Fruit fly (Drosophila melanogaster) whole organism, embryonic: ENCODE results near the gene RpS17.

Experiments used
- CG10274 ChIP-seq: fragments of 200-800 bp; sonication (Bioruptor generic); optimal IDR thresholded peaks from 3 replicates; lab custom pipeline; 2017; ENCODE audit warnings: missing biosample characterization, mild to moderate bottlenecking, missing genetic modification characterization
- CG10959 ChIP-seq: fragments of 200-800 bp; sonication (Bioruptor generic); IDR thresholded peaks from 2 replicates; pipeline ENCODE4 v1.3.6; 2022; ENCODE audit warnings: missing biosample characterization, missing genetic modification characterization
- CG11504 ChIP-seq: fragments of 200-800 bp; sonication (Bioruptor generic); optimal IDR thresholded peaks from 3 replicates; lab custom pipeline; 2019; ENCODE audit warnings: missing biosample characterization, mild to moderate bottlenecking, missing genetic modification characterization, moderate library complexity
- CG11695 ChIP-seq: fragments of 200-800 bp; sonication (Bioruptor generic); IDR thresholded peaks from 3 replicates; pipeline ENCODE4 v1.3.6; 2022; ENCODE audit warnings: missing biosample characterization, missing genetic modification characterization
- CG14441 ChIP-seq: fragments of 200-800 bp; sonication (Bioruptor generic); IDR thresholded peaks from 2 replicates; pipeline ENCODE4 v1.3.6; 2022; ENCODE audit warnings: missing biosample characterization, missing genetic modification characterization
- CG1529 ChIP-seq: fragments of 200-800 bp; sonication (Bioruptor generic); optimal IDR thresholded peaks from 3 replicates; lab custom pipeline; 2018; ENCODE audit warnings: missing biosample characterization, missing genetic modification characterization
- CG1603 ChIP-seq: fragments of 200-800 bp; sonication (Bioruptor generic); optimal IDR thresholded peaks from 2 replicates; lab custom pipeline; 2019; ENCODE audit warnings: missing biosample characterization, mild to moderate bottlenecking, missing genetic modification characterization, moderate library complexity
- CG16863 ChIP-seq: fragments of 200-800 bp; sonication (Bioruptor generic); optimal IDR thresholded peaks from 3 replicates; lab custom pipeline; 2016; ENCODE audit warnings: missing biosample characterization, missing genetic modification characterization
- CG17802 ChIP-seq: fragments of 200-800 bp; sonication (Bioruptor generic); optimal IDR thresholded peaks from 2 replicates; lab custom pipeline; 2018; ENCODE audit warnings: missing biosample characterization, mild to moderate bottlenecking, missing genetic modification characterization, moderate library complexity
- CG18476 ChIP-seq: fragments of 200-800 bp; sonication (Bioruptor generic); optimal IDR thresholded peaks from 2 replicates; lab custom pipeline; 2016; ENCODE audit warnings: missing biosample characterization, mild to moderate bottlenecking, missing genetic modification characterization
- CG31224 ChIP-seq: fragments of 200-800 bp; sonication (Bioruptor generic); IDR thresholded peaks from 2 replicates; pipeline ENCODE4 v1.3.6; 2022; ENCODE audit warnings: missing biosample characterization, missing genetic modification characterization
- CG4328 ChIP-seq: fragments of 200-800 bp; sonication (Bioruptor generic); optimal IDR thresholded peaks from 3 replicates; lab custom pipeline; 2017; ENCODE audit warnings: missing biosample characterization, missing genetic modification reagents, missing genetic modification characterization
- CG4707 ChIP-seq: fragments of 200-800 bp; sonication (Bioruptor generic); optimal IDR thresholded peaks from 2 replicates; lab custom pipeline; 2018; ENCODE audit warnings: missing biosample characterization, mild to moderate bottlenecking, missing genetic modification characterization, moderate library complexity
- CG6813 ChIP-seq: fragments of 200-800 bp; sonication (Bioruptor generic); optimal IDR thresholded peaks from 2 replicates; lab custom pipeline; 2017; ENCODE audit warnings: missing biosample characterization, missing genetic modification characterization, mild to moderate bottlenecking, moderate library complexity, missing genetic modification reagents
- CG7357 ChIP-seq: fragments of 200-800 bp; sonication (Bioruptor generic); IDR thresholded peaks from 3 replicates; pipeline ENCODE4 v1.3.6; 2022; ENCODE audit warnings: missing biosample characterization, missing genetic modification characterization
- CG7786 ChIP-seq: fragments of 200-800 bp; sonication (Bioruptor generic); optimal IDR thresholded peaks from 2 replicates; lab custom pipeline; 2016; ENCODE audit warnings: missing biosample characterization, missing genetic modification characterization
- CG7928 ChIP-seq: fragments of 200-800 bp; sonication (Bioruptor generic); optimal IDR thresholded peaks from 2 replicates; lab custom pipeline; 2017; ENCODE audit warnings: missing biosample characterization, mild to moderate bottlenecking, missing genetic modification characterization
- CG8089 ChIP-seq: fragments of 200-800 bp; sonication (Bioruptor generic); optimal IDR thresholded peaks from 3 replicates; lab custom pipeline; 2016; ENCODE audit warnings: missing biosample characterization, missing genetic modification characterization
- CG9727 ChIP-seq: fragments of 200-800 bp; sonication (Bioruptor generic); optimal IDR thresholded peaks from 3 replicates; lab custom pipeline; 2017; ENCODE audit warnings: missing biosample characterization, mild to moderate bottlenecking, missing genetic modification characterization
- Camta ChIP-seq: fragments of 200-800 bp; sonication (Bioruptor generic); optimal IDR thresholded peaks from 2 replicates; lab custom pipeline; 2016; ENCODE audit warnings: missing biosample characterization, missing genetic modification characterization
- ERR ChIP-seq: fragments of 200-800 bp; sonication (Bioruptor generic); optimal IDR thresholded peaks from 2 replicates; lab custom pipeline; 2016; ENCODE audit warnings: missing biosample characterization, missing genetic modification characterization
- Elba2 ChIP-seq: fragments of 200-800 bp; sonication (Bioruptor generic); optimal IDR thresholded peaks from 3 replicates; lab custom pipeline; 2016; ENCODE audit warnings: missing biosample characterization, missing genetic modification characterization
- Fer2 ChIP-seq: fragments of 200-800 bp; sonication (Bioruptor generic); optimal IDR thresholded peaks from 2 replicates; lab custom pipeline; 2018; ENCODE audit warnings: missing biosample characterization, mild to moderate bottlenecking, missing genetic modification characterization, moderate library complexity
- HLHmδ ChIP-seq: fragments of 200-800 bp; sonication (Bioruptor generic); optimal IDR thresholded peaks from 2 replicates; lab custom pipeline; 2018; ENCODE audit warnings: missing biosample characterization, mild to moderate bottlenecking, missing genetic modification characterization, moderate library complexity
- Hsf ChIP-seq: fragments of 200-800 bp; sonication (Bioruptor generic); optimal IDR thresholded peaks from 3 replicates; lab custom pipeline; 2016; ENCODE audit warnings: missing biosample characterization, missing genetic modification characterization
- Max ChIP-seq: fragments of 200-800 bp; sonication (Bioruptor generic); optimal IDR thresholded peaks from 2 replicates; lab custom pipeline; 2016; ENCODE audit warnings: missing biosample characterization, mild to moderate bottlenecking, missing genetic modification characterization
- Nf-YC ChIP-seq: fragments of 200-800 bp; optimal IDR thresholded peaks from 3 replicates; lab custom pipeline; 2019; ENCODE audit warnings: missing biosample characterization, mild to moderate bottlenecking, missing genetic modification characterization, moderate library complexity
- PHDP ChIP-seq: fragments of 200-800 bp; sonication (Bioruptor generic); optimal IDR thresholded peaks from 3 replicates; lab custom pipeline; 2018; ENCODE audit warnings: missing biosample characterization, mild to moderate bottlenecking, missing genetic modification characterization, moderate library complexity
- Rx ChIP-seq: fragments of 200-800 bp; sonication (Bioruptor generic); IDR thresholded peaks from 2 replicates; pipeline ENCODE4 v1.3.6; 2022; ENCODE audit warnings: missing biosample characterization, missing genetic modification characterization
- Scr ChIP-seq: fragments of 200-800 bp; sonication (Bioruptor generic); IDR thresholded peaks from 2 replicates; pipeline ENCODE4 v1.3.6; 2022; ENCODE audit warnings: missing biosample characterization, missing genetic modification characterization; ENCODE audit not compliant: partially characterized antibody
- caup ChIP-seq: fragments of 200-800 bp; sonication (Bioruptor generic); optimal IDR thresholded peaks from 3 replicates; lab custom pipeline; 2017; ENCODE audit warnings: missing biosample characterization, mild to moderate bottlenecking, missing genetic modification characterization, moderate library complexity; ENCODE audit not compliant: severe bottlenecking
- corto ChIP-seq: fragments of 200-800 bp; sonication (Bioruptor generic); optimal IDR thresholded peaks from 2 replicates; lab custom pipeline; 2016; ENCODE audit warnings: missing biosample characterization, mild to moderate bottlenecking, missing genetic modification characterization, moderate library complexity
- danr ChIP-seq: fragments of 200-800 bp; sonication (Bioruptor generic); IDR thresholded peaks from 2 replicates; pipeline ENCODE4 v1.3.6; 2022; ENCODE audit warnings: missing biosample characterization, missing genetic modification characterization
- exex ChIP-seq: fragments of 200-800 bp; sonication (Bioruptor generic); optimal IDR thresholded peaks from 4 replicates; lab custom pipeline; 2018; ENCODE audit warnings: missing biosample characterization, mild to moderate bottlenecking, missing genetic modification characterization, moderate library complexity
- eyg ChIP-seq: fragments of 200-800 bp; sonication (Bioruptor generic); optimal IDR thresholded peaks from 3 replicates; lab custom pipeline; 2016; ENCODE audit warnings: missing biosample characterization, missing genetic modification characterization
- ftz-f1 ChIP-seq: fragments of 200-800 bp; sonication (Bioruptor generic); optimal IDR thresholded peaks from 2 replicates; lab custom pipeline; 2016; ENCODE audit warnings: missing biosample characterization, missing genetic modification characterization
- gce ChIP-seq: fragments of 200-800 bp; sonication (Bioruptor generic); IDR thresholded peaks from 3 replicates; pipeline ENCODE4 v1.3.6; 2022; ENCODE audit warnings: missing biosample characterization, missing genetic modification characterization
- gem ChIP-seq: fragments of 200-800 bp; sonication (Bioruptor generic); optimal IDR thresholded peaks from 2 replicates; lab custom pipeline; 2019; ENCODE audit warnings: missing biosample characterization, mild to moderate bottlenecking, missing genetic modification characterization, moderate library complexity
- her ChIP-seq: fragments of 200-800 bp; sonication (Bioruptor generic); optimal IDR thresholded peaks from 2 replicates; lab custom pipeline; 2016; ENCODE audit warnings: missing biosample characterization, missing genetic modification characterization
- odd ChIP-seq: fragments of 200-800 bp; sonication (Bioruptor generic); optimal IDR thresholded peaks from 2 replicates; lab custom pipeline; 2017; ENCODE audit warnings: missing biosample characterization, mild to moderate bottlenecking, missing genetic modification characterization
- otp ChIP-seq: fragments of 200-800 bp; sonication (Bioruptor generic); IDR thresholded peaks from 3 replicates; pipeline ENCODE4, ENCODE4 v1.3.6; 2022; ENCODE audit warnings: missing biosample characterization, missing genetic modification characterization
- sc ChIP-seq, 3 experiments: fragments of >200 bp in 2 of 3; fragments of 200-800 bp in 1 of 3; sonication (Bioruptor generic) in 1 of 3; optimal IDR thresholded peaks; 2 replicates in 2 of 3; 3 replicates in 1 of 3; lab custom pipeline; 2017; ENCODE audit warnings: mild to moderate bottlenecking in 1 of 3, missing biosample characterization in 1 of 3, missing genetic modification characterization in 1 of 3, missing genetic modification reagents in 1 of 3
- sens-2 ChIP-seq: fragments of 200-800 bp; sonication (Bioruptor generic); IDR thresholded peaks from 2 replicates; pipeline ENCODE4 v1.3.6; 2022; ENCODE audit warnings: missing biosample characterization, missing genetic modification characterization
- seq ChIP-seq: fragments of 200-800 bp; sonication (Bioruptor generic); IDR thresholded peaks from 2 replicates; pipeline ENCODE4 v1.3.6; 2022; ENCODE audit warnings: missing biosample characterization, missing genetic modification characterization
- slou ChIP-seq: fragments of 200-800 bp; sonication (Bioruptor generic); optimal IDR thresholded peaks from 3 replicates; lab custom pipeline; 2016; ENCODE audit warnings: missing biosample characterization, missing genetic modification characterization
- ssp ChIP-seq: fragments of 200-800 bp; sonication (Bioruptor generic); IDR thresholded peaks from 2 replicates; pipeline ENCODE4 v1.3.6; 2022; ENCODE audit warnings: missing biosample characterization, missing genetic modification characterization
- stwl ChIP-seq: fragments of 200-800 bp; sonication (Bioruptor generic); optimal IDR thresholded peaks from 3 replicates; lab custom pipeline; 2018; ENCODE audit warnings: missing biosample characterization, mild to moderate bottlenecking, missing genetic modification characterization, moderate library complexity
- trh ChIP-seq: fragments of 200-800 bp; sonication (Bioruptor generic); optimal IDR thresholded peaks from 2 replicates; lab custom pipeline; 2016; ENCODE audit warnings: missing biosample characterization, missing genetic modification characterization
- wek ChIP-seq: fragments of 200-800 bp; sonication (Bioruptor generic); optimal IDR thresholded peaks from 3 replicates; lab custom pipeline; 2018; ENCODE audit warnings: missing biosample characterization, mild to moderate bottlenecking, missing genetic modification characterization, moderate library complexity

The RpS17 gene

DNA sequence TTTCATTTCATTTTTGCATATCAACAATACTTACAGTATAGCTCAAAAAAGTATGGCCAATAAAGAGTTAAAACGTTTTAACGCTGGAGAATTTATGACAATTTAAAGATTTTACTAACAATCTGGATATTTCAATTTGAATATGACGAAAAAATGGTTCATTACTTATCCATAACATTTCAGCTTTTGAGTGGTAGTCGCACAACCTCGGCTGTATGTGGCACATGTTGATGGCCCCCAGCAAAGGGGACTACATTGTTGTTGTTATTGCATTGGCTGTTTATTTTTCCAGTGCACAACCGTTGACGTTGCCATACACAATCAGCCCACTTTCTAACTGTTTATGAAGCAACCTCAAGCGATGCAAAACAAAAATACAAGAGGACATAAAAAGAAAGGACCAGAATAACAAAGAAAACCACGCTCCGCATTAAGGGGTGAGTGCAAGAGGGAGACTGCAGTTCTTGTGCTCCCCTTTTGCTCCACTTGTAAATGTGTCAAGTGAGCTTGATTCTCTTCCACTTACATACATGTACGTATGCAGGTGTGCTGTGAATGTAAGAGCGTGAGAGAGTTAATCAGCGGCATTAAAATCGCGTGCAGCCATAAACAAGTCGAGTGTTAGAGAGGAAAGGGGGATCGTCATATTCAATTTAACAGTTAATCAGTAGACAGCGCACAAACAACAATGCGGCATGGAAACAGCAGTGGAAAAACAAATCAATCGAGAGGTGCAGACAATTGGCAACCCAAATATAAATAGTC lies 9.4 kb downstream of the RpS17 start (continued):
- TF ChIP-seq CG16863 (GFP tag; lab: Kevin White, UChicago): peak; percentile 7
- TF ChIP-seq exex (tag; lab: Kevin White, UChicago): no peak
- no peak for TF ChIP-seq slou (GFP tag; lab: Kevin White, UChicago)
- TF ChIP-seq CG9727 (GFP tag; lab: Kevin White, UChicago): peak; percentile 43
- TF ChIP-seq eyg (GFP tag; lab: Kevin White, UChicago): no peak
- TF ChIP-seq otp: no peak
- peak; percentile 44 for TF ChIP-seq odd (GFP tag; lab: Kevin White, UChicago)
- TF ChIP-seq gem (tag; lab: Kevin White, UChicago): peak; percentile 72
- no peak for TF ChIP-seq stwl (tag; lab: Kevin White, UChicago)
- TF ChIP-seq Scr (GFP tag; lab: Robert Waterston, UW): no peak
- TF ChIP-seq CG14441 (GFP tag; lab: Robert Waterston, UW): peak; percentile 54
- peak; percentile 20 for TF ChIP-seq Camta (GFP tag; lab: Kevin White, UChicago)
- TF ChIP-seq her: no peak
- no peak for TF ChIP-seq sens-2 (GFP tag; lab: Robert Waterston, UW)
- TF ChIP-seq CG1603 (tag; lab: Kevin White, UChicago): peak; percentile 70
- no peak for TF ChIP-seq ftz-f1 (GFP tag; lab: Kevin White, UChicago)
- no peak for TF ChIP-seq CG8089
- no peak for TF ChIP-seq Max (GFP tag; lab: Kevin White, UChicago)
- peak; percentile 17 for TF ChIP-seq caup (GFP tag; lab: Kevin White, UChicago)
- TF ChIP-seq CG18476 (GFP tag; lab: Kevin White, UChicago): no peak
- no peak for TF ChIP-seq Fer2 (tag; lab: Kevin White, UChicago)
- TF ChIP-seq CG31224 (GFP tag; lab: Robert Waterston, UW): no peak
- TF ChIP-seq CG11504: peak; percentile 76
- no peak for TF ChIP-seq HLHmδ (GFP tag; lab: Kevin White, UChicago)
- peak; percentile 25 for TF ChIP-seq Hsf (GFP tag; lab: Kevin White, UChicago)
- peak; percentile 34; the same call in 1 of the 2 replicates for TF ChIP-seq Rx
- TF ChIP-seq gce (GFP tag; lab: Robert Waterston, UW): no peak
- TF ChIP-seq CG10959: no peak
- no peak for TF ChIP-seq wek (GFP tag; lab: Kevin White, UChicago)
- TF ChIP-seq danr (GFP tag; lab: Robert Waterston, UW): no peak
- TF ChIP-seq Elba2 (GFP tag; lab: Kevin White, UChicago): no peak
- TF ChIP-seq CG11695 (GFP tag; lab: Robert Waterston, UW): peak; percentile 74; the same call in 2 of the 3 replicates
- TF ChIP-seq ssp (GFP tag; lab: Robert Waterston, UW): 0 out of 2 replicates have a peak, but pooled peaks have one; percentile 16
- peak; percentile 82 for TF ChIP-seq corto (GFP tag; lab: Kevin White, UChicago)
- TF ChIP-seq CG7786: peak; percentile 12
- TF ChIP-seq CG4328 (GFP tag; lab: Kevin White, UChicago): no peak
- no peak for TF ChIP-seq CG4707
- peak; percentile 52 for TF ChIP-seq PHDP (tag; lab: Kevin White, UChicago)
- TF ChIP-seq seq: peak; percentile 58; the same call in 1 of the 2 replicates
- no peak for TF ChIP-seq CG7357 (GFP tag; lab: Robert Waterston, UW)
- no peak for TF ChIP-seq CG6813
- no peak for TF ChIP-seq CG7928 (GFP tag; lab: Kevin White, UChicago)
- no peak for TF ChIP-seq sc (optimal IDR thresholded peaks at IDR 0.05; lab: Kevin White, UChicago)
- peak; percentile 10 for TF ChIP-seq sc (GFP tag; optimal IDR thresholded peaks at IDR 0.05; lab: Kevin White, UChicago)
- no peak for TF ChIP-seq trh (GFP tag; lab: Kevin White, UChicago)
- no peak for TF ChIP-seq ERR (GFP tag; lab: Kevin White, UChicago)
- no peak for TF ChIP-seq CG10274 (GFP tag; lab: Kevin White, UChicago)
- TF ChIP-seq Nf-YC (tag; lab: Kevin White, UChicago): no peak
- peak; percentile 2 for TF ChIP-seq CG1529 (GFP tag; lab: Kevin White, UChicago)
- TF ChIP-seq CG17802: no peak
